Fruit fly (Drosophila melanogaster): ENCODE results near the gene SLIRP1.

DNA sequence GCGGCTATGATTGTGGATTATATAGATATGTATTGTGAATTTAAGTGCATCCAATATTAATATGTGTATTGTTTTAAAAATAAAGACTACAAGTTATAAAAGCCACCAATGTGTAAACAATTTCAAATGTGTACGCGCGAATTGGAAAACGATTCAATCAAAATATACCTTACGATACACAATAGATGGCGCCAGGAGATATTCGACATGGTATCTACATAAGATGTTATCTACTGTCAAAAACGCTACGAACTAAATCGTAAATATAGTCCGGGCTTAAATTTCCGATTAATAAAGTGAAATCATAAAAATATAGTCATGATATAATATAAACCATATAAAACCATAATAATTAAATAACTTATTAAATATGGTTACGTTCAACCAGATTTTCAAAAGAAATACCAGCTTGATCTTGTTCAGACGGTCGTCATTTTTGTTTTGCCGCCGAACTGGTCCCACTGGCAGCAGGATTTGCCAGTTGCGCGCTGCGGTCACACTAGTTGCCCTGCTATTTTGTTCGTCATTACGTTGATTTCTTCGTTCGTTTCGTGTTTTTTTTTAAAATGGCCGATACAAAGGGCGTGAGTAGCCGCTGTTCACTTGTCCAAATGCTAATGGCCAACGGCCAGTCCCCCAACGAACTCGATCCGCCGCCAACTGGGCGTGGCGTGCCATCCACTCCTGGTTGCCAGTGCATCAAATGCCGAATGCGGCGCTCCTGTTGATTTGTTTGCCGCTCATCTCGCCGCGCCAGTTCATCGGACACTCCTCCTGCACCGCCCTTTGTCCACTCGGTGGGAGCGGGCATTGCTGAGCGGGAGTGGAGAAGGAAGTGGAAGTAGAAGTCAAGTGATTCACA, 38.9 kb upstream of the SLIRP1 start, which contains the start of gene Septin1:
- no peak for TF ChIP-seq Jra (GFP tag; optimal IDR thresholded peaks at IDR 0.05)
- no peak for TF ChIP-seq Hr78 (GFP tag; optimal IDR thresholded peaks at IDR 0.05)
- TF ChIP-seq CG32264 (GFP tag; optimal IDR thresholded peaks at IDR 0.05) = no peak
- TF ChIP-seq pan (optimal IDR thresholded peaks at IDR 0.05) = no peak
- no peak for TF ChIP-seq Abd-B (GFP tag; optimal IDR thresholded peaks at IDR 0.05)

All from whole organism, wandering third instar larva.